Worm (Caenorhabditis elegans) whole organism, L1 larva: Measurements from ENCODE around the gene srh-128.

Source experiments
- ceh-90 ChIP-seq: sonication (generic microtip); optimal IDR thresholded peaks from 2 replicates; lab custom pipeline; 2016; ENCODE audit warnings: missing genetic modification characterization, missing compliant biosample characterization
- ces-1 ChIP-seq: fragments of 150-350 bp; optimal IDR thresholded peaks from 2 replicates; lab custom pipeline; 2014; ENCODE audit warnings: missing biosample characterization, missing genetic modification reagents, missing genetic modification characterization
- egl-27 ChIP-seq, 2 experiments: fragments of 150-350 bp in 1 of 2; sonication (generic microtip); optimal IDR thresholded peaks; 3 replicates each; lab custom pipeline; 2017 to 2018; ENCODE audit warnings: missing biosample characterization in 2 of 2, missing genetic modification characterization in 2 of 2, missing genetic modification reagents in 2 of 2
- elt-2 ChIP-seq: sonication (generic microtip); optimal IDR thresholded peaks from 2 replicates; lab custom pipeline; 2016; ENCODE audit warnings: missing genetic modification characterization, mild to moderate bottlenecking, inconsistent platforms, missing compliant biosample characterization, missing genetic modification reagents
- lsy-2 ChIP-seq, 2 experiments: fragments of 150-350 bp; optimal IDR thresholded peaks; 2 replicates each; lab custom pipeline; 2014; ENCODE audit warnings: missing biosample characterization in 2 of 2, missing genetic modification characterization in 2 of 2
- mef-2 ChIP-seq: fragments of 150-350 bp; optimal IDR thresholded peaks from 2 replicates; lab custom pipeline; 2014; ENCODE audit warnings: missing biosample characterization, missing genetic modification characterization
- nhr-85 ChIP-seq: sonication (generic microtip); peaks from one replicate; lab custom pipeline; 2016; ENCODE audit warnings: missing genetic modification characterization, inconsistent platforms, missing compliant biosample characterization
- nhr-90 ChIP-seq: sonication (generic microtip); optimal IDR thresholded peaks from 2 replicates; lab custom pipeline; 2016; ENCODE audit warnings: mild to moderate bottlenecking, missing genetic modification characterization, missing compliant biosample characterization; ENCODE audit not compliant: poor library complexity
- rnt-1 ChIP-seq: sonication (generic microtip); optimal IDR thresholded peaks from 2 replicates; lab custom pipeline; 2016; ENCODE audit warnings: mild to moderate bottlenecking, missing genetic modification characterization, moderate library complexity, missing compliant biosample characterization
- unc-86 ChIP-seq: sonication (generic microtip); optimal IDR thresholded peaks from 2 replicates; lab custom pipeline; 2016; ENCODE audit warnings: missing genetic modification characterization, missing compliant biosample characterization
- zip-4 ChIP-seq: fragments of 200-800 bp; sonication (Bioruptor generic); optimal IDR thresholded peaks from 2 replicates; lab custom pipeline; 2018; ENCODE audit warnings: mild to moderate bottlenecking, missing genetic modification characterization, moderate library complexity, missing compliant biosample characterization

ce11 chrII:2705200-2705599 lies at the start of gene srh-128:
- TF ChIP-seq nhr-85 (tag; lab: Kevin White, UChicago) (no peak), rnt-1 (no peak), unc-86 (tag; lab: Kevin White, UChicago) (no peak), zip-4 (no peak), egl-27 (tag; optimal IDR thresholded peaks at IDR 0.05; lab: Kevin White, UChicago) (no peak), elt-2 (no peak), ceh-90 (tag; lab: Kevin White, UChicago) (no peak), mef-2 (tag; lab: Kevin White, UChicago) (no peak), lsy-2 (tag; optimal IDR thresholded peaks at IDR 0.05; lab: Kevin White, UChicago) (no peak), nhr-90 (tag; lab: Kevin White, UChicago) (no peak), ces-1 (GFP tag; lab: Kevin White, UChicago) (no peak)
